Fruit fly (Drosophila melanogaster) Kc167 (cell line): ENCODE measurements around the gene Wbp2.

Experiments
- Myc ChIP-seq: fragments of >200 bp; optimal IDR thresholded peaks from 2 replicates; lab custom pipeline; 2017; ENCODE audit warnings: missing external identifiers
- h ChIP-seq: fragments of >200 bp; optimal IDR thresholded peaks from 3 replicates; lab custom pipeline; 2018; ENCODE audit warnings: missing external identifiers

DNA sequence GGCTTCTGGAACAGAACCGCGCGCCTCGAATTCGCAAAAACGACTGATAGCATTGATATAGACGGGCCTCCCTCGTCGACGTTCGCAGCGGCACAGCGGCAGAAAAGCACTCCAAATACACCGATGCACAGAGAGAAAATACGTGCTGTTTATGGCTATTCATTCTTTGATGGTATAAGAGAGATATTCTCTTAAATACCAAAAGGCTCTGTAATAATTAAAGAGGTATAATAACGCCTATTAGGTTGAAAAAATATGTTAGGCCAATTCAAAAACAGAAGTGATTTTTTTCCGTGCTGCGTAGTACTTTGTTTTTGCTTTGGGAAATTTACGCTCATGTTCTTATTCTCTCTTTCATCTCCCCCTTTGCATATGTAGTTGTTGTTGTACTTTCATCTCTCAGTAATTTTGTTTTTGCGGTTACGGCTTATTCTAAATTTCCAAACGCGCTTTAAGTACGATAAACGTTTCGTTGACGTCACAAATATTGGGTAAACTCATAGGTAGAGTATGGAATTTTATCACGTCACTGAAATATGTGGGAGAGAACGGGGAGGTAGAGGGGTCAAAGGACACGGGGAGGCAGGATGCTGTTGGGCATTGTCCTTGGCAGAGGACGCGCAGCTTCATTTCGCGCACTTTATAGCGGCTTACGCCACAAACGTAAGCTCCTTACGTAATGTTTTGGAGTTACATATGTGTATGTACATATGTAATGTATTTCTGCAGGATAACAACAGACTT, 6.7 kb upstream of the Wbp2 start, which contains the start of gene nebu:
- TF ChIP-seq Myc (lab: Kevin White, UChicago) (no peak), h (no peak)
